Fruit fly (Drosophila melanogaster): ENCODE data around the gene CG31407.

Gene CG31407

DNA sequence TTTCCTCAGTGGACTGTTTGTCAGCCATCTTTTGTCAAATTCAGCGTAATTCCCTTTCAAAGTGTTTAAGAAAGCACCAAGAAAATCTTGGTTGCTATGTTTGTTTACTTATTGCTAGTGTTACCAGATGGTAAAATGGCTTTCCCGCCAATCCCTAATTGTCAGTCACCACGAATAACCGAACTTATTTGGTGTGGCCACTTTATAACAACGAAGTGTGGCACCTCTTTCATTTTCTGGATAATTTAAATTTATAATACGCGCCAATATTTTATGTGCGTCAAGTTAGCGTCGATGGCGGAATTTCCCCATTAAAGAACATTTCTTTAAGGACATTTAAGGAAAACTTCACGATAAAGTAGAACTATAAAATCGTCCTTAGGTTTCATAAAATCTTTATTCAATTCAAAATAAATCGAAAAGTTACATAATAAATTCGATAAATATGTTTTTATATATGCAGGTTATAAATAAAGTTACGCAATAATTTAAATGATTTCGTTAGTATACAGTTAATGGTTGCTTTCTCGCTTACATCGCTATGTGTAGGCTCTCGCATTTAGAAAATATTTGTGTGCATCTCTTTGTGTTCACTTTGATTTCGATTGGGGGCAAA, 23.7 kb downstream of the CG31407 start, which contains the start of gene CG5359 (continued):
- TF ChIP-seq Fer2 (tag; optimal IDR thresholded peaks at IDR 0.05) (no peak), CG30020 (tag; optimal IDR thresholded peaks at IDR 0.05) (no peak), btn (GFP tag; optimal IDR thresholded peaks at IDR 0.05) (no peak), pros (GFP tag; optimal IDR thresholded peaks at IDR 0.05) (no peak), Dip2 (GFP tag; IDR thresholded peaks at IDR 0.05) (no peak), CG13287 (GFP tag; IDR thresholded peaks at IDR 0.05; ENCODE audit: partially characterized antibody) (peak; percentile 28; the same call in 1 of the 2 replicates), CG4328 (GFP tag; optimal IDR thresholded peaks at IDR 0.05) (no peak), exex (tag; optimal IDR thresholded peaks at IDR 0.05) (no peak), pan (optimal IDR thresholded peaks at IDR 0.05) (no peak), pan (GFP tag; optimal IDR thresholded peaks at IDR 0.05 in 1 of 2, IDR thresholded peaks at IDR 0.05 in 1 of 2) (no peak), CG17385 (GFP tag; optimal IDR thresholded peaks at IDR 0.05) (no peak), CG3995 (GFP tag; optimal IDR thresholded peaks at IDR 0.05) (no peak), her (GFP tag; optimal IDR thresholded peaks at IDR 0.05) (no peak), Optix (GFP tag; IDR thresholded peaks at IDR 0.05) (no peak), CG3847 (GFP tag; IDR thresholded peaks at IDR 0.05) (peak; percentile 22; the same call in 1 of the 2 replicates), CG17328 (GFP tag; IDR thresholded peaks at IDR 0.05) (no peak), CG12155 (GFP tag; optimal IDR thresholded peaks at IDR 0.05) (no peak), schlank (tag; optimal IDR thresholded peaks at IDR 0.05) (no peak), CG15011 (GFP tag; optimal IDR thresholded peaks at IDR 0.05) (no peak), CG14050 (GFP tag; IDR thresholded peaks at IDR 0.05) (no peak), TFAM (GFP tag; optimal IDR thresholded peaks at IDR 0.05) (no peak), Antp (GFP tag; optimal IDR thresholded peaks at IDR 0.05) (no peak), CG31441 (GFP tag; IDR thresholded peaks at IDR 0.05) (no peak), prd (optimal IDR thresholded peaks at IDR 0.05) (no peak), prd (GFP tag; IDR thresholded peaks at IDR 0.05) (no peak), pho (GFP tag; optimal IDR thresholded peaks at IDR 0.05) (no peak), HHEX (GFP tag; optimal IDR thresholded peaks at IDR 0.05) (no peak), Sry-β (GFP tag; optimal IDR thresholded peaks at IDR 0.05) (no peak), CG11456 (GFP tag; IDR thresholded peaks at IDR 0.05) (no peak), BEAF-32 (GFP tag; optimal IDR thresholded peaks at IDR 0.05) (peak; percentile 42), CG17802 (tag; optimal IDR thresholded peaks at IDR 0.05) (no peak), Hr51 (GFP tag; optimal IDR thresholded peaks at IDR 0.05) (no peak), dm (GFP tag; optimal IDR thresholded peaks at IDR 0.05) (no peak), Stat92E (GFP tag; optimal IDR thresholded peaks at IDR 0.05) (no peak), CG32532 (GFP tag; IDR thresholded peaks at IDR 0.05) (no peak), CG6765 (GFP tag; optimal IDR thresholded peaks at IDR 0.05) (no peak), tup (GFP tag; optimal IDR thresholded peaks at IDR 0.05) (no peak), CG6854 (GFP tag; optimal IDR thresholded peaks at IDR 0.05) (no peak), nau (GFP tag; optimal IDR thresholded peaks at IDR 0.05) (no peak), tio (GFP tag; optimal IDR thresholded peaks at IDR 0.05) (no peak), zen (tag; optimal IDR thresholded peaks at IDR 0.05) (peak; percentile 16), CG16813 (GFP tag; IDR thresholded peaks at IDR 0.05; ENCODE audit: partially characterized antibody) (no peak), Usf (GFP tag; optimal IDR thresholded peaks at IDR 0.05) (no peak), CG1233 (GFP tag; optimal IDR thresholded peaks at IDR 0.05) (no peak), Nf-YB (GFP tag; optimal IDR thresholded peaks at IDR 0.05) (no peak), CG3163 (GFP tag; optimal IDR thresholded peaks at IDR 0.05) (no peak), CG14965 (GFP tag; optimal IDR thresholded peaks at IDR 0.05; ENCODE audit: borderline replicate concordance) (no peak), fu2 (GFP tag; optimal IDR thresholded peaks at IDR 0.05) (no peak), fru (optimal IDR thresholded peaks at IDR 0.05) (no peak), HLHmδ (GFP tag; optimal IDR thresholded peaks at IDR 0.05) (no peak), lbe (GFP tag; optimal IDR thresholded peaks at IDR 0.05) (no peak)

Measured in whole organism, embryonic.